Fruit fly (Drosophila melanogaster) whole organism, embryonic: Measurements from ENCODE around the gene LysS.
A peak's percentile ranks its signal among the peaks of the same experiment; 100 is the strongest.

Experiments
- Bgb ChIP-seq: fragments of 200-800 bp; sonication (Bioruptor generic); IDR thresholded peaks from 2 replicates; pipeline ENCODE4 v1.3.6; 2022; ENCODE audit warnings: missing biosample characterization, missing genetic modification characterization; ENCODE audit not compliant: partially characterized antibody
- Blimp-1 ChIP-seq: fragments of 200-800 bp; sonication (Bioruptor generic); optimal IDR thresholded peaks from 3 replicates; lab custom pipeline; 2018; ENCODE audit warnings: missing biosample characterization, missing genetic modification characterization, mild to moderate bottlenecking, moderate library complexity, missing genetic modification reagents
- C15 ChIP-seq: fragments of 200-800 bp; sonication (Bioruptor generic); IDR thresholded peaks from 3 replicates; pipeline ENCODE4 v1.3.6; 2022; ENCODE audit warnings: missing biosample characterization, missing genetic modification characterization
- CG11696 ChIP-seq: fragments of 200-800 bp; sonication (Bioruptor generic); IDR thresholded peaks from 2 replicates; pipeline ENCODE4 v1.3.6; 2022; ENCODE audit warnings: missing biosample characterization, missing genetic modification characterization
- CG12236 ChIP-seq: fragments of 200-800 bp; sonication (Bioruptor generic); optimal IDR thresholded peaks from 2 replicates; lab custom pipeline; 2016; ENCODE audit warnings: missing biosample characterization, missing genetic modification characterization
- CG13624 ChIP-seq: fragments of 200-800 bp; sonication (Bioruptor generic); optimal IDR thresholded peaks from 2 replicates; lab custom pipeline; 2016; ENCODE audit warnings: missing biosample characterization, missing genetic modification characterization
- CG15269 ChIP-seq: fragments of 200-800 bp; sonication (Bioruptor generic); optimal IDR thresholded peaks from 2 replicates; lab custom pipeline; 2018; ENCODE audit warnings: missing biosample characterization, mild to moderate bottlenecking, missing genetic modification characterization, moderate library complexity
- CG1603 ChIP-seq: fragments of 200-800 bp; sonication (Bioruptor generic); optimal IDR thresholded peaks from 2 replicates; lab custom pipeline; 2019; ENCODE audit warnings: missing biosample characterization, mild to moderate bottlenecking, missing genetic modification characterization, moderate library complexity
- CG16863 ChIP-seq: fragments of 200-800 bp; sonication (Bioruptor generic); optimal IDR thresholded peaks from 3 replicates; lab custom pipeline; 2016; ENCODE audit warnings: missing biosample characterization, missing genetic modification characterization
- CG17361 ChIP-seq: fragments of 200-800 bp; sonication (Bioruptor generic); IDR thresholded peaks from 3 replicates; pipeline ENCODE4 v1.3.6; 2022; ENCODE audit warnings: missing biosample characterization, missing genetic modification characterization
- CG17385 ChIP-seq: fragments of 200-800 bp; sonication (Bioruptor generic); optimal IDR thresholded peaks from 3 replicates; lab custom pipeline; 2018; ENCODE audit warnings: missing biosample characterization, mild to moderate bottlenecking, missing genetic modification characterization
- CG17612 ChIP-seq: fragments of 200-800 bp; sonication (Bioruptor generic); IDR thresholded peaks from 2 replicates; pipeline ENCODE4 v1.3.6; 2022; ENCODE audit warnings: missing biosample characterization, missing genetic modification characterization
- CG2712 ChIP-seq: fragments of 200-800 bp; optimal IDR thresholded peaks from 3 replicates; lab custom pipeline; 2019; ENCODE audit warnings: missing biosample characterization, mild to moderate bottlenecking, missing genetic modification characterization, moderate library complexity
- CG33557 ChIP-seq: fragments of 200-800 bp; sonication (Bioruptor generic); optimal IDR thresholded peaks from 2 replicates; lab custom pipeline; 2019; ENCODE audit warnings: missing biosample characterization, mild to moderate bottlenecking, missing genetic modification characterization, moderate library complexity
- CG42726 ChIP-seq: fragments of 200-800 bp; sonication (Bioruptor generic); IDR thresholded peaks from 2 replicates; pipeline ENCODE4 v1.3.6; 2022; ENCODE audit warnings: missing biosample characterization, missing genetic modification characterization; ENCODE audit not compliant: partially characterized antibody
- CG7372 ChIP-seq: fragments of 200-800 bp; sonication (Bioruptor generic); IDR thresholded peaks from 2 replicates; pipeline ENCODE4 v1.3.6; 2022; ENCODE audit warnings: missing biosample characterization, missing genetic modification characterization
- CG7987 ChIP-seq: fragments of 200-800 bp; sonication (Bioruptor generic); optimal IDR thresholded peaks from 2 replicates; lab custom pipeline; 2018; ENCODE audit warnings: missing biosample characterization, mild to moderate bottlenecking, missing genetic modification characterization, moderate library complexity
- CG8359 ChIP-seq: fragments of 200-800 bp; sonication (Bioruptor generic); optimal IDR thresholded peaks from 2 replicates; lab custom pipeline; 2017; ENCODE audit warnings: missing biosample characterization, mild to moderate bottlenecking, missing genetic modification characterization, borderline replicate concordance
- CG9437 ChIP-seq: fragments of 200-800 bp; sonication (Bioruptor generic); optimal IDR thresholded peaks from 2 replicates; lab custom pipeline; 2018; ENCODE audit warnings: missing biosample characterization, mild to moderate bottlenecking, missing genetic modification characterization
- CoRest ChIP-seq: fragments of 200-800 bp; sonication (Bioruptor generic); optimal IDR thresholded peaks from 3 replicates; lab custom pipeline; 2018; ENCODE audit warnings: missing biosample characterization, mild to moderate bottlenecking, missing genetic modification characterization, moderate library complexity
- Deaf1 ChIP-seq: fragments of 200-800 bp; optimal IDR thresholded peaks from 3 replicates; lab custom pipeline; 2019; ENCODE audit warnings: missing biosample characterization, mild to moderate bottlenecking, missing genetic modification characterization, moderate library complexity
- Doc2 ChIP-seq: fragments of 200-800 bp; sonication (Bioruptor generic); IDR thresholded peaks from 2 replicates; pipeline ENCODE4 v1.3.6; 2022; ENCODE audit warnings: missing biosample characterization, missing genetic modification characterization
- E2f2 ChIP-seq: fragments of 200-800 bp; sonication (Bioruptor generic); IDR thresholded peaks from 2 replicates; pipeline ENCODE4 v1.3.6; 2022; ENCODE audit warnings: missing biosample characterization, missing genetic modification characterization
- Fer3 ChIP-seq: fragments of 200-800 bp; sonication (Bioruptor generic); optimal IDR thresholded peaks from 2 replicates; lab custom pipeline; 2018; ENCODE audit warnings: missing biosample characterization, mild to moderate bottlenecking, missing genetic modification characterization, moderate library complexity
- H15 ChIP-seq: fragments of 200-800 bp; sonication (Bioruptor generic); IDR thresholded peaks from 3 replicates; pipeline ENCODE4 v1.3.6; 2022; ENCODE audit warnings: missing biosample characterization, missing genetic modification characterization
- HmgZ ChIP-seq: fragments of 200-800 bp; sonication (Bioruptor generic); optimal IDR thresholded peaks from 2 replicates; lab custom pipeline; 2018; ENCODE audit warnings: missing biosample characterization, mild to moderate bottlenecking, missing genetic modification characterization
- Hr39 ChIP-seq: fragments of >200 bp; optimal IDR thresholded peaks from 2 replicates; lab custom pipeline; 2017
- Jarid2 ChIP-seq: fragments of 200-800 bp; sonication (Bioruptor generic); optimal IDR thresholded peaks from 3 replicates; lab custom pipeline; 2017; ENCODE audit warnings: mild to moderate bottlenecking, missing biosample characterization, missing genetic modification reagents, missing genetic modification characterization
- Lhr ChIP-seq: fragments of 200-800 bp; sonication (Bioruptor generic); optimal IDR thresholded peaks from 3 replicates; lab custom pipeline; 2017; ENCODE audit warnings: mild to moderate bottlenecking, missing biosample characterization, missing genetic modification reagents, missing genetic modification characterization
- Max ChIP-seq: fragments of 200-800 bp; sonication (Bioruptor generic); optimal IDR thresholded peaks from 2 replicates; lab custom pipeline; 2016; ENCODE audit warnings: missing biosample characterization, mild to moderate bottlenecking, missing genetic modification characterization
- Neu2 ChIP-seq: fragments of 200-800 bp; sonication (Bioruptor generic); optimal IDR thresholded peaks from 3 replicates; lab custom pipeline; 2016; ENCODE audit warnings: missing biosample characterization, missing genetic modification characterization, borderline replicate concordance
- Rfx ChIP-seq: fragments of 200-800 bp; sonication (Bioruptor generic); IDR thresholded peaks from 2 replicates; pipeline ENCODE4 v1.3.6; 2022; ENCODE audit warnings: missing biosample characterization, missing genetic modification characterization
- ato ChIP-seq: fragments of 200-800 bp; sonication (Bioruptor generic); IDR thresholded peaks from 2 replicates; pipeline ENCODE4 v1.3.6; 2022; ENCODE audit warnings: missing biosample characterization, missing genetic modification characterization; ENCODE audit not compliant: partially characterized antibody
- bbx ChIP-seq: fragments of 200-800 bp; sonication (Bioruptor generic); IDR thresholded peaks from 2 replicates; pipeline ENCODE4 v1.3.6; 2022; ENCODE audit warnings: missing biosample characterization, missing genetic modification characterization; ENCODE audit not compliant: partially characterized antibody
- chif ChIP-seq, 2 experiments: fragments of 200-800 bp; sonication (Bioruptor generic); optimal IDR thresholded peaks; 3 replicates each; lab custom pipeline; 2016; ENCODE audit warnings: missing biosample characterization in 2 of 2, missing genetic modification characterization in 2 of 2
- danr ChIP-seq: fragments of 200-800 bp; sonication (Bioruptor generic); IDR thresholded peaks from 2 replicates; pipeline ENCODE4 v1.3.6; 2022; ENCODE audit warnings: missing biosample characterization, missing genetic modification characterization
- ftz-f1 ChIP-seq: fragments of 200-800 bp; sonication (Bioruptor generic); optimal IDR thresholded peaks from 2 replicates; lab custom pipeline; 2016; ENCODE audit warnings: missing biosample characterization, missing genetic modification characterization
- lola ChIP-seq, 3 experiments: fragments of >200 bp in 2 of 3; fragments of 200-800 bp in 1 of 3; sonication (Bioruptor generic) in 1 of 3; optimal IDR thresholded peaks; 2 replicates each; lab custom pipeline; 2017 to 2019; ENCODE audit warnings: missing biosample characterization in 3 of 3, missing genetic modification characterization in 3 of 3, mild to moderate bottlenecking in 1 of 3, moderate library complexity in 1 of 3
- maf-S ChIP-seq: fragments of 200-800 bp; sonication (Bioruptor generic); optimal IDR thresholded peaks from 2 replicates; lab custom pipeline; 2016; ENCODE audit warnings: missing biosample characterization, missing genetic modification characterization
- psq ChIP-seq: fragments of 200-800 bp; sonication (Bioruptor generic); optimal IDR thresholded peaks from 2 replicates; lab custom pipeline; 2017; ENCODE audit warnings: missing biosample characterization, missing genetic modification characterization
- repo ChIP-seq: fragments of 200-800 bp; sonication (Bioruptor generic); optimal IDR thresholded peaks from 2 replicates; lab custom pipeline; 2016; ENCODE audit warnings: missing biosample characterization, missing genetic modification characterization
- sd ChIP-seq: fragments of 200-800 bp; sonication (Bioruptor generic); optimal IDR thresholded peaks from 3 replicates; lab custom pipeline; 2018; ENCODE audit warnings: missing biosample characterization, mild to moderate bottlenecking, missing genetic modification characterization, moderate library complexity
- sisA ChIP-seq: fragments of 200-800 bp; sonication (Bioruptor generic); IDR thresholded peaks from 2 replicates; pipeline ENCODE4 v1.3.6; 2022; ENCODE audit warnings: missing biosample characterization, missing genetic modification characterization
- so ChIP-seq: fragments of 200-800 bp; sonication (Bioruptor generic); IDR thresholded peaks from 3 replicates; pipeline ENCODE4 v1.3.6; 2022; ENCODE audit warnings: missing biosample characterization, missing genetic modification characterization
- stwl ChIP-seq: fragments of 200-800 bp; sonication (Bioruptor generic); optimal IDR thresholded peaks from 3 replicates; lab custom pipeline; 2018; ENCODE audit warnings: missing biosample characterization, mild to moderate bottlenecking, missing genetic modification characterization, moderate library complexity

Gene LysS

dm6 chr3L:1204674-1205547 lies 22.6 kb upstream of the LysS start, which contains the start of gene CG9119 (continued):
- 0 out of 2 replicates have a peak, but pooled peaks have one; percentile 26 for TF ChIP-seq CG7372 (GFP tag; lab: Robert Waterston, UW)
- no peak for TF ChIP-seq C15 (GFP tag; lab: Robert Waterston, UW)
- peak; percentile 75 for TF ChIP-seq CG33557
- TF ChIP-seq repo (GFP tag; lab: Kevin White, UChicago): no peak
- 0 out of 3 replicates have a peak, but pooled peaks have one; percentile 12 for TF ChIP-seq H15
- no peak for TF ChIP-seq Lhr (GFP tag; lab: Kevin White, UChicago)
- peak; percentile 60 for TF ChIP-seq CG17385 (GFP tag; lab: Kevin White, UChicago)
- peak; percentile 17 for TF ChIP-seq CG8359 (GFP tag; lab: Kevin White, UChicago)
- TF ChIP-seq CG11696: no peak
- no peak for TF ChIP-seq Max (GFP tag; lab: Kevin White, UChicago)
- TF ChIP-seq, all 482 proteins: peak for 292

- TF ChIP-seq CG2712: peak; percentile 9
- TF ChIP-seq ftz-f1: peak; percentile 33
- no peak for TF ChIP-seq sisA (GFP tag; lab: Robert Waterston, UW)
- no peak for TF ChIP-seq Doc2
- TF ChIP-seq CoRest: peak; percentile 21
- TF ChIP-seq CG1603 (tag; lab: Kevin White, UChicago): peak; percentile 15
- TF ChIP-seq Fer3 (tag; lab: Kevin White, UChicago): no peak
- TF ChIP-seq CG9437 (GFP tag; lab: Kevin White, UChicago): no peak
- TF ChIP-seq Neu2 (GFP tag; lab: Kevin White, UChicago): peak; percentile 64
- no peak for TF ChIP-seq Deaf1 (tag; lab: Kevin White, UChicago)
- TF ChIP-seq chif (GFP tag; optimal IDR thresholded peaks at IDR 0.05; lab: Kevin White, UChicago): peak in 1 of 2 experiments; percentile 14
- no peak for TF ChIP-seq CG16863 (GFP tag; lab: Kevin White, UChicago)
- TF ChIP-seq CG17361: 0 out of 3 replicates have a peak, but pooled peaks have one; percentile 16
- TF ChIP-seq danr (GFP tag; lab: Robert Waterston, UW): no peak
- TF ChIP-seq bbx (GFP tag; lab: Robert Waterston, UW): no peak; the same call in 1 of the 2 replicates
- no peak for TF ChIP-seq Hr39
- no peak for TF ChIP-seq psq (GFP tag; lab: Kevin White, UChicago)
- peak; percentile 30 for TF ChIP-seq sd
- TF ChIP-seq ato (GFP tag; lab: Robert Waterston, UW): 0 out of 2 replicates have a peak, but pooled peaks have one; percentile 26
- TF ChIP-seq CG42726 (GFP tag; lab: Robert Waterston, UW): no peak
- no peak for TF ChIP-seq CG12236 (GFP tag; lab: Kevin White, UChicago)
- TF ChIP-seq E2f2 (GFP tag; lab: Robert Waterston, UW): peak; percentile 66
- TF ChIP-seq CG15269 (tag; lab: Kevin White, UChicago): no peak
- TF ChIP-seq CG7987 (GFP tag; lab: Kevin White, UChicago): peak; percentile 16
- peak; percentile 37 for TF ChIP-seq Lhr (GFP tag; lab: Kevin White, UChicago)
- peak; percentile 66 for TF ChIP-seq stwl (tag; lab: Kevin White, UChicago)
- TF ChIP-seq Jarid2: peak; percentile 4
- no peak for TF ChIP-seq maf-S
- TF ChIP-seq Blimp-1 (GFP tag; lab: Kevin White, UChicago): no peak
- TF ChIP-seq lola (GFP tag; optimal IDR thresholded peaks at IDR 0.05; lab: Kevin White, UChicago): peak in 1 of 3 experiments; percentile 34
- peak; percentile 45; the same call in 1 of the 2 replicates for TF ChIP-seq Bgb (GFP tag; lab: Robert Waterston, UW)
- TF ChIP-seq Rfx (GFP tag; lab: Robert Waterston, UW): peak; percentile 17; the same call in 1 of the 2 replicates
- peak; percentile 7 for TF ChIP-seq CG13624
- no peak for TF ChIP-seq so (GFP tag; lab: Robert Waterston, UW)
- no peak for TF ChIP-seq CG17612 (GFP tag; lab: Robert Waterston, UW)
- peak; percentile 80 for TF ChIP-seq HmgZ (tag; lab: Kevin White, UChicago)
Observed at dm6 chr3L:1206682-1207421, 20.7 kb upstream of the LysS start, which contains the start of gene LysB. Gene LysB (plus strand): TSS chr3L:1207371.
